Worm (Caenorhabditis elegans) whole organism, late embryonic: Measurements from ENCODE around the gene eri-9.
"Not testable (repeated sequence)": the region's sequence is repeated elsewhere in the genome, so short reads cannot be mapped to it uniquely, and the experiment has no call there.

Source experiments
- C38D4.7 ChIP-seq: fragments of 200-800 bp; sonication (Bioruptor generic); optimal IDR thresholded peaks from 2 replicates; lab custom pipeline; 2018; ENCODE audit warnings: mild to moderate bottlenecking, missing genetic modification characterization, moderate library complexity, missing compliant biosample characterization
- ahr-1 ChIP-seq: sonication (generic microtip); optimal IDR thresholded peaks from 2 replicates; lab custom pipeline; 2016; ENCODE audit warnings: missing genetic modification characterization, missing compliant biosample characterization
- ceh-18 ChIP-seq: sonication (generic microtip); optimal IDR thresholded peaks from 2 replicates; lab custom pipeline; 2016; ENCODE audit warnings: missing genetic modification characterization, missing compliant biosample characterization
- ceh-19 ChIP-seq: fragments of 200-800 bp; sonication (Bioruptor generic); optimal IDR thresholded peaks from 2 replicates; lab custom pipeline; 2018; ENCODE audit warnings: mild to moderate bottlenecking, missing genetic modification characterization, missing compliant biosample characterization
- ceh-22 ChIP-seq: sonication (generic microtip); optimal IDR thresholded peaks from 2 replicates; lab custom pipeline; 2017; ENCODE audit warnings: missing biosample characterization, missing genetic modification characterization
- ceh-24 ChIP-seq: sonication (generic microtip); optimal IDR thresholded peaks from 2 replicates; lab custom pipeline; 2016; ENCODE audit warnings: mild to moderate bottlenecking, missing genetic modification characterization, missing compliant biosample characterization
- ceh-30 ChIP-seq: fragments of 150-350 bp; optimal IDR thresholded peaks from 2 replicates; lab custom pipeline; 2014; ENCODE audit warnings: missing biosample characterization, missing genetic modification characterization
- ceh-45 ChIP-seq: fragments of 200-800 bp; sonication (Bioruptor generic); IDR thresholded peaks from 2 replicates; pipeline ENCODE4 v1.3.6; 2022; ENCODE audit warnings: missing genetic modification reagents, missing genetic modification characterization, missing compliant biosample characterization
- ceh-48 ChIP-seq: sonication (generic microtip); optimal IDR thresholded peaks from 2 replicates; lab custom pipeline; 2016; ENCODE audit warnings: missing genetic modification characterization, inconsistent platforms, missing compliant biosample characterization
- ceh-9 ChIP-seq: sonication (generic microtip); optimal IDR thresholded peaks from 2 replicates; lab custom pipeline; 2016; ENCODE audit warnings: mild to moderate bottlenecking, missing genetic modification characterization, inconsistent platforms, missing compliant biosample characterization
- dmd-4 ChIP-seq: sonication (generic microtip); optimal IDR thresholded peaks from 2 replicates; lab custom pipeline; 2016; ENCODE audit warnings: borderline replicate concordance, missing genetic modification characterization, missing compliant biosample characterization
- dve-1 ChIP-seq: sonication (generic microtip); optimal IDR thresholded peaks from 2 replicates; lab custom pipeline; 2017; ENCODE audit warnings: antibody characterized with exemption, mild to moderate bottlenecking, missing genetic modification characterization, missing compliant biosample characterization
- ets-4 ChIP-seq: sonication (generic microtip); optimal IDR thresholded peaks from 2 replicates; lab custom pipeline; 2016; ENCODE audit warnings: missing genetic modification characterization, missing compliant biosample characterization
- fax-1 ChIP-seq: sonication (generic microtip); optimal IDR thresholded peaks from 2 replicates; lab custom pipeline; 2016; ENCODE audit warnings: missing genotype, missing genetic modification characterization, missing compliant biosample characterization
- fkh-6 ChIP-seq: sonication (generic microtip); optimal IDR thresholded peaks from 2 replicates; lab custom pipeline; 2016; ENCODE audit warnings: missing genetic modification characterization, missing compliant biosample characterization
- gmeb-2 ChIP-seq: sonication (generic microtip); optimal IDR thresholded peaks from 2 replicates; lab custom pipeline; 2016; ENCODE audit warnings: missing genetic modification characterization, inconsistent platforms, missing compliant biosample characterization
- hlh-15 ChIP-seq: sonication (generic microtip); optimal IDR thresholded peaks from 2 replicates; lab custom pipeline; 2016; ENCODE audit warnings: missing genetic modification characterization, missing compliant biosample characterization
- hlh-8 ChIP-seq: sonication (generic microtip); optimal IDR thresholded peaks from 2 replicates; lab custom pipeline; 2016; ENCODE audit warnings: missing genotype, missing genetic modification characterization, missing compliant biosample characterization
- mec-3 ChIP-seq: sonication (generic microtip); optimal IDR thresholded peaks from 2 replicates; lab custom pipeline; 2016; ENCODE audit warnings: borderline replicate concordance, missing genetic modification characterization, missing compliant biosample characterization
- nfya-1 ChIP-seq: sonication (generic microtip); optimal IDR thresholded peaks from 2 replicates; lab custom pipeline; 2017; ENCODE audit warnings: missing genetic modification characterization, mild to moderate bottlenecking, missing compliant biosample characterization, antibody characterized with exemption, moderate library complexity
- odd-2 ChIP-seq: sonication (generic microtip); optimal IDR thresholded peaks from 2 replicates; lab custom pipeline; 2017; ENCODE audit warnings: antibody characterized with exemption, mild to moderate bottlenecking, missing genetic modification characterization, missing compliant biosample characterization
- pat-9 ChIP-seq: fragments of 200-800 bp; sonication (Bioruptor generic); optimal IDR thresholded peaks from 2 replicates; lab custom pipeline; 2018; ENCODE audit warnings: mild to moderate bottlenecking, missing genetic modification characterization, moderate library complexity, missing compliant biosample characterization
- pax-1 ChIP-seq: fragments of 150-350 bp; optimal IDR thresholded peaks from 2 replicates; lab custom pipeline; 2014; ENCODE audit warnings: missing biosample characterization, missing genetic modification characterization
- pha-4 ChIP-seq: fragments of 150-350 bp; optimal IDR thresholded peaks from 2 replicates; lab custom pipeline; 2018; ENCODE audit warnings: missing biosample characterization, missing genetic modification reagents, missing genetic modification characterization
- pqm-1 ChIP-seq: sonication (generic microtip); optimal IDR thresholded peaks from 2 replicates; lab custom pipeline; 2016; ENCODE audit warnings: missing genetic modification characterization, missing compliant biosample characterization
- pros-1 ChIP-seq: fragments of 150-350 bp; optimal IDR thresholded peaks from 2 replicates; lab custom pipeline; 2014; ENCODE audit warnings: missing biosample characterization, missing genetic modification reagents, missing genetic modification characterization
- ref-2 ChIP-seq: sonication (generic microtip); optimal IDR thresholded peaks from 2 replicates; lab custom pipeline; 2016; ENCODE audit warnings: missing genetic modification characterization, missing compliant biosample characterization
- rnt-1 ChIP-seq: sonication (generic microtip); optimal IDR thresholded peaks from 2 replicates; lab custom pipeline; 2016; ENCODE audit warnings: missing genetic modification characterization, missing compliant biosample characterization
- sox-2 ChIP-seq: fragments of 200-800 bp; sonication (Bioruptor generic); IDR thresholded peaks from 2 replicates; pipeline ENCODE4 v1.3.6; 2022; ENCODE audit warnings: missing genetic modification reagents, missing genetic modification characterization, missing compliant biosample characterization
- sox-4 ChIP-seq: sonication (generic microtip); optimal IDR thresholded peaks from 2 replicates; lab custom pipeline; 2017; ENCODE audit warnings: mild to moderate bottlenecking, missing genetic modification characterization, inconsistent platforms, missing compliant biosample characterization
- syd-9 ChIP-seq: sonication (generic microtip); optimal IDR thresholded peaks from 2 replicates; lab custom pipeline; 2016; ENCODE audit warnings: mild to moderate bottlenecking, missing genetic modification characterization, moderate library complexity, missing compliant biosample characterization
- tbx-7 ChIP-seq: sonication (generic microtip); optimal IDR thresholded peaks from 2 replicates; lab custom pipeline; 2016; ENCODE audit warnings: missing genotype, missing genetic modification characterization, missing compliant biosample characterization
- unc-3 ChIP-seq, 2 experiments: fragments of 200-800 bp in 1 of 2; sonication (Bioruptor generic) in 1 of 2; sonication (generic microtip) in 1 of 2; conservative IDR thresholded peaks in 1 of 2; optimal IDR thresholded peaks in 1 of 2; 2 replicates each; pipeline versions ENCODE4 v1.3.6 to Lab custom; 2016 to 2022; ENCODE audit warnings: missing compliant biosample characterization in 2 of 2, missing genetic modification characterization in 2 of 2, missing genetic modification reagents in 1 of 2
- unc-42 ChIP-seq: sonication (generic microtip); optimal IDR thresholded peaks from 2 replicates; lab custom pipeline; 2016; ENCODE audit warnings: missing genotype, missing genetic modification characterization, missing compliant biosample characterization
- ztf-16 ChIP-seq: sonication (generic microtip); optimal IDR thresholded peaks from 2 replicates; lab custom pipeline; 2017; ENCODE audit warnings: missing genetic modification characterization, missing compliant biosample characterization

eri-9 gene

ce11 chrIII:4962886-4963285, 30.6 kb downstream of the eri-9 start, which contains the start of gene C27F2.9 (continued):
- TF ChIP-seq ceh-45, result no peak

- no peak for TF ChIP-seq gmeb-2 (tag; lab: Kevin White, UChicago)
- no peak for TF ChIP-seq pros-1 (tag; lab: Kevin White, UChicago)
- TF ChIP-seq fkh-6 (tag; lab: Kevin White, UChicago), result no peak
- no peak for TF ChIP-seq pha-4 (tag; lab: Kevin White, UChicago)
- no peak for TF ChIP-seq ztf-16
- no peak for TF ChIP-seq ceh-9 (tag; lab: Kevin White, UChicago)
- no peak for TF ChIP-seq ceh-18 (tag; lab: Kevin White, UChicago)
- TF ChIP-seq rnt-1 (tag; lab: Kevin White, UChicago), result no peak
- TF ChIP-seq syd-9, result no peak
- no peak for TF ChIP-seq ceh-19 (GFP tag; lab: Kevin White, UChicago)
- no peak for TF ChIP-seq dmd-4 (tag; lab: Kevin White, UChicago)
Measured at ce11 chrIII:4965271-4965670, 33.0 kb downstream of the eri-9 start, which contains the start of gene nca-2. Gene nca-2, plus strand, starts transcription at chrIII:4965571.

DNA sequence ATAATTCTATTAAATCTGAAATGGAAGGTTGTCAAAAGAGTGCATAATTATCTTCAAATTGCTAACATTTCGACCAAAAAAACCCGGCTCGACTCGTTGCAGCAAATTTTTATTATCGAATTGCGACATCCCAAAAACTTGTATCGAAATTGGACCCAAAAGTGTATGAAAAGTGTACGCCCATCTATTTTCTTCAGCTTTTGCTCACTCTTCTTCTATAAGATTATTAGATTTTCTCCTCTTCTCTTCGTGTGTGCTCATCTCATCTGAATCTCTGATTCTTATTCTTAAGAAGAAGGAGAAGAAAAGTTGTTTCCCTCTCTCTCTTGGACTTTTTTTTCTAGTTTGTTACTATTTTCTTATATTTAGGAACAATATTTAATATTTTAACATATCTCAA, 35.0 kb downstream of the eri-9 start:
- TF ChIP-seq unc-42 (tag; lab: Kevin White, UChicago), result peak; percentile 97
- no peak for TF ChIP-seq sox-2
- TF ChIP-seq mec-3 (tag; lab: Kevin White, UChicago), result no peak
- TF ChIP-seq ceh-48 (tag; lab: Kevin White, UChicago), result no peak
- TF ChIP-seq ets-4 (tag; lab: Kevin White, UChicago), result no peak
- TF ChIP-seq ceh-24 (tag; lab: Kevin White, UChicago), result no peak

- TF ChIP-seq syd-9, result no peak
- no peak for TF ChIP-seq nfya-1
- no peak for TF ChIP-seq pax-1 (tag; lab: Kevin White, UChicago)
- TF ChIP-seq sox-4, result no peak
Measured at ce11 chrIII:4968146-4968545, 35.9 kb downstream of the eri-9 start.

DNA sequence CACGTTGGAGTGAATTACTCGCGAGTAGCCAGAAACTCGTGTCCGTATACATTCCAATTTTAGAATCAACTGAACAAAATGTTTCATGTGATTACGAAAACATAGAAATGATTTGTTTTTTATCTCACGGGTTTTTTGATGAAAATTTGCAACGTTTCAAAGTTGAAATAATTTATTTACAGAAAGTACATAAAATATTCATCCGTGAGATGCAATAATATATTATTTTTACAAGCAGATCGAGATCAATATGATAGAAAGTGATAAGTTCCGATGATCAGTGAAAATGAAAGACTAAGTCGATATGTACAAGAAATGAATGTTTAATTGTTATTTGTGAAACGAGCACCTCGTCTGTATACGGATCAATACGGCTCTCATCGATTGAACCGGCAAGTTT, 48.1 kb downstream of the eri-9 start, which contains the start of gene C27F2.6:
C27F2.6 (minus strand) TSS at position 101 of the 400 bp plus-strand sequence.
- TF ChIP-seq ceh-22 (tag; lab: Kevin White, UChicago); unc-3 (GFP tag; conservative IDR thresholded peaks at IDR 0.05; lab: Robert Waterston, UW); unc-3 (tag; optimal IDR thresholded peaks at IDR 0.05; lab: Kevin White, UChicago); ahr-1 (tag; lab: Kevin White, UChicago): not testable (repeated sequence)

ce11 chrIII:4983961-4984360, 51.7 kb downstream of the eri-9 start:
- no peak for TF ChIP-seq dve-1 (tag; lab: Kevin White, UChicago)
- TF ChIP-seq ceh-19 (GFP tag; lab: Kevin White, UChicago), result no peak
- no peak for TF ChIP-seq hlh-8 (tag; lab: Kevin White, UChicago)
- TF ChIP-seq pax-1 (tag; lab: Kevin White, UChicago), result no peak
- TF ChIP-seq C38D4.7 (GFP tag; lab: Kevin White, UChicago), result no peak
- TF ChIP-seq unc-42 (tag; lab: Kevin White, UChicago), result no peak
- no peak for TF ChIP-seq odd-2 (tag; lab: Kevin White, UChicago)
- no peak for TF ChIP-seq tbx-7 (tag; lab: Kevin White, UChicago)
- no peak for TF ChIP-seq pqm-1 (tag; lab: Kevin White, UChicago)
- no peak for TF ChIP-seq sox-2
- no peak for TF ChIP-seq fax-1 (tag; lab: Kevin White, UChicago)
- TF ChIP-seq ceh-30, result no peak
- TF ChIP-seq sox-4, result no peak
- no peak for TF ChIP-seq hlh-15 (tag; lab: Kevin White, UChicago)
- TF ChIP-seq pat-9 (tag; lab: Kevin White, UChicago), result no peak
- TF ChIP-seq unc-3 (GFP tag; conservative IDR thresholded peaks at IDR 0.05; lab: Robert Waterston, UW), result no peak
- no peak for TF ChIP-seq unc-3 (tag; optimal IDR thresholded peaks at IDR 0.05; lab: Kevin White, UChicago)
- TF ChIP-seq ref-2 (tag; lab: Kevin White, UChicago), result no peak
